Worm (Caenorhabditis elegans) whole organism, L4 larva: ENCODE data around the gene Y37H2A.11.

Experiments used
- D1046.2 ChIP-seq: fragments of 200-800 bp; sonication (Bioruptor generic); IDR thresholded peaks from 2 replicates; pipeline ENCODE4 v1.3.6; 2022; ENCODE audit warnings: missing genetic modification characterization, missing compliant biosample characterization
- F44E2.7 ChIP-seq: fragments of 200-800 bp; sonication (Bioruptor generic); IDR thresholded peaks from 2 replicates; pipeline ENCODE4 v2.1.2; 2022; ENCODE audit warnings: missing genetic modification characterization, missing compliant biosample characterization
- F49E8.2 ChIP-seq: sonication (generic microtip); optimal IDR thresholded peaks from 2 replicates; lab custom pipeline; 2016; ENCODE audit warnings: missing compliant biosample characterization, mild to moderate bottlenecking, missing genetic modification characterization, borderline replicate concordance
- Y48G9A.11 ChIP-seq: fragments of 200-800 bp; sonication (Bioruptor generic); IDR thresholded peaks from 2 replicates; pipeline ENCODE4 v1.3.6; 2022; ENCODE audit warnings: missing genetic modification reagents, missing genetic modification characterization, missing compliant biosample characterization
- Y5F2A.4 ChIP-seq: fragments of 200-800 bp; sonication (Bioruptor generic); optimal IDR thresholded peaks from 2 replicates; lab custom pipeline; 2018; ENCODE audit warnings: mild to moderate bottlenecking, missing genetic modification characterization, missing compliant biosample characterization
- Y75B8A.6 ChIP-seq: fragments of 200-800 bp; sonication (Bioruptor generic); IDR thresholded peaks from 2 replicates; pipeline ENCODE4 v1.3.6; 2022; ENCODE audit warnings: missing genetic modification reagents, missing genetic modification characterization, missing compliant biosample characterization
- ZK337.2 ChIP-seq: fragments of 200-800 bp; sonication (Bioruptor generic); IDR thresholded peaks from 2 replicates; pipeline ENCODE4 v1.3.6; 2022; ENCODE audit warnings: missing genetic modification reagents, missing genetic modification characterization, missing compliant biosample characterization
- aha-1 ChIP-seq: fragments of 150-350 bp; peaks from one replicate; lab custom pipeline; 2014; ENCODE audit warnings: missing biosample characterization, missing genetic modification characterization
- ama-1 ChIP-seq: fragments of 150-350 bp; optimal IDR thresholded peaks from 2 replicates; lab custom pipeline; 2014; ENCODE audit warnings: inconsistent platforms, mixed read lengths
- ceh-28 ChIP-seq: fragments of 150-350 bp; optimal IDR thresholded peaks from 2 replicates; lab custom pipeline; 2014; ENCODE audit warnings: missing biosample characterization, missing genetic modification reagents, missing genetic modification characterization
- egl-27 ChIP-seq: sonication (generic microtip); optimal IDR thresholded peaks from 3 replicates; lab custom pipeline; 2017; ENCODE audit warnings: missing biosample characterization, missing genetic modification reagents, missing genetic modification characterization
- egl-43 ChIP-seq: fragments of 200-800 bp; sonication (Bioruptor generic); IDR thresholded peaks from 2 replicates; pipeline ENCODE4 v1.3.6; 2022; ENCODE audit warnings: missing genetic modification reagents, missing genetic modification characterization, missing compliant biosample characterization
- fkh-10 ChIP-seq: fragments of 150-350 bp; optimal IDR thresholded peaks from 2 replicates; lab custom pipeline; 2014; ENCODE audit warnings: missing biosample characterization, missing genetic modification reagents, missing genetic modification characterization
- fos-1 ChIP-seq: fragments of 150-350 bp; optimal IDR thresholded peaks from 2 replicates; lab custom pipeline; 2014; ENCODE audit warnings: missing biosample characterization, missing genetic modification characterization
- gei-8 ChIP-seq: fragments of 200-800 bp; sonication (Bioruptor generic); optimal IDR thresholded peaks from 2 replicates; lab custom pipeline; 2018; ENCODE audit warnings: mild to moderate bottlenecking, missing genetic modification characterization, missing compliant biosample characterization
- hlh-30 ChIP-seq: sonication (generic microtip); optimal IDR thresholded peaks from 2 replicates; lab custom pipeline; 2017; ENCODE audit warnings: antibody characterized with exemption, mild to moderate bottlenecking, missing genetic modification characterization, missing compliant biosample characterization; ENCODE audit not compliant: insufficient read depth
- jun-1 ChIP-seq: fragments of 150-350 bp; optimal IDR thresholded peaks from 2 replicates; lab custom pipeline; 2014; ENCODE audit warnings: missing biosample characterization, missing genetic modification reagents, missing genetic modification characterization
- lim-7 ChIP-seq: fragments of 200-800 bp; sonication (Bioruptor generic); IDR thresholded peaks from 2 replicates; pipeline ENCODE4 v1.3.6; 2022; ENCODE audit warnings: missing genetic modification characterization, missing compliant biosample characterization
- lin-1 ChIP-seq: fragments of 200-800 bp; sonication (Bioruptor generic); IDR thresholded peaks from 2 replicates; pipeline ENCODE4 v1.3.6; 2022; ENCODE audit warnings: missing genetic modification reagents, missing genetic modification characterization, missing compliant biosample characterization
- lin-39 ChIP-seq: fragments of 150-350 bp; optimal IDR thresholded peaks from 2 replicates; lab custom pipeline; 2014; ENCODE audit warnings: missing biosample characterization, missing genetic modification reagents, missing genetic modification characterization
- mdl-1 ChIP-seq, 2 experiments: fragments of 150-350 bp in 1 of 2; sonication (generic microtip) in 1 of 2; optimal IDR thresholded peaks; 2 replicates each; lab custom pipeline; 2014 to 2017; ENCODE audit warnings: missing biosample characterization in 2 of 2, missing genetic modification characterization in 2 of 2
- mep-1 ChIP-seq: fragments of 150-350 bp; sonication (generic microtip); optimal IDR thresholded peaks from 3 replicates; lab custom pipeline; 2014; ENCODE audit warnings: missing biosample characterization, missing genetic modification characterization
- nhr-10 ChIP-seq: fragments of 150-350 bp; optimal IDR thresholded peaks from 2 replicates; lab custom pipeline; 2014; ENCODE audit warnings: missing biosample characterization, missing genetic modification characterization
- pha-4 ChIP-seq, 2 experiments: fragments of 150-350 bp in 1 of 2; fragments of 200-800 bp in 1 of 2; sonication (Bioruptor generic) in 1 of 2; IDR thresholded peaks in 1 of 2; optimal IDR thresholded peaks in 1 of 2; 2 replicates each; pipeline versions ENCODE4 v1.3.6 to Lab custom; 2014 to 2022; ENCODE audit warnings: missing genetic modification characterization in 2 of 2, missing genetic modification reagents in 2 of 2, missing biosample characterization in 1 of 2, missing compliant biosample characterization in 1 of 2
- snpc-1.2 ChIP-seq: fragments of 200-800 bp; sonication (Bioruptor generic); IDR thresholded peaks from 2 replicates; pipeline ENCODE4 v1.3.6; 2022; ENCODE audit warnings: missing genetic modification reagents, missing genetic modification characterization, missing compliant biosample characterization
- tra-1 ChIP-seq: fragments of 200-800 bp; sonication (Bioruptor generic); IDR thresholded peaks from 2 replicates; pipeline ENCODE4 v1.3.6; 2022; ENCODE audit warnings: missing genetic modification reagents, missing genetic modification characterization, missing compliant biosample characterization
- unc-62 ChIP-seq, 3 experiments: fragments of 150-350 bp in 1 of 3; sonication (generic microtip); optimal IDR thresholded peaks in 2 of 3; peaks in 1 of 3; 1 replicate in 1 of 3; 2 replicates in 2 of 3; lab custom pipeline; 2014 to 2017; ENCODE audit warnings: missing biosample characterization in 3 of 3, missing genetic modification characterization in 3 of 3, missing genetic modification reagents in 3 of 3, missing genotype in 1 of 3
- vab-7 ChIP-seq: fragments of 200-800 bp; sonication (Bioruptor generic); IDR thresholded peaks from 2 replicates; pipeline ENCODE4 v1.3.6; 2022; ENCODE audit warnings: missing genetic modification reagents, missing genetic modification characterization, missing compliant biosample characterization
- zip-11 ChIP-seq: fragments of 200-800 bp; sonication (Bioruptor generic); IDR thresholded peaks from 2 replicates; pipeline ENCODE4 v1.3.6; 2022; ENCODE audit warnings: missing genetic modification characterization, missing compliant biosample characterization
- zip-2 ChIP-seq: fragments of 150-350 bp; optimal IDR thresholded peaks from 2 replicates; lab custom pipeline; 2014; ENCODE audit warnings: missing biosample characterization, missing genetic modification characterization
- ztf-11 ChIP-seq: fragments of 150-350 bp; optimal IDR thresholded peaks from 2 replicates; lab custom pipeline; 2014; ENCODE audit warnings: missing biosample characterization, missing genetic modification characterization

Gene Y37H2A.11

DNA sequence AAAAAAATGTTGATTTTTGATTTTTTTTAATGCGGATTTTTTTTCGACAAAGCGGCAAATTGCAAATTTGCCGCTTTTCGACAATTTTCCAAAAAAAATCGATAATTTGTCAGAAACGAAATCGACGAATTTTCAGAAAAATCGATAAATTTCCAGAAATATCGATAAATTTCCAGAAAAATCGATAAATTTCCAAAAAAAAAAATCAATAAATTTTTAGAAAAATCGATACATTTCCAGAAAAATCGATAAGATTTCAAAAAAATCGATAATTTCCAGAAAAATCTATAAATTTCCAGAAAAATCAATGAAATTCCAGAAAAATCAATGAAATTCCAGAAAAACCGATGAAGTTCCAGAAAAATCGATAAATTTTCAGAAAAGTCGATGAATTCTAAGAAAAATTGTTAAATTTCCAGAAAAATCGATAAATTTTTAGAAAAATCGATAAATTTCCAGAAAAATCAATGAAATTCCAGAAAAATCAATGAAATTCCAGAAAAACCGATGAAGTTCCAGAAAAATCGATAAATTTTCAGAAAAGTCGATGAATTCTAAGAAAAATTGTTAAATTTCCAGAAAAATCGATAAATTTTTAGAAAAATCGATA, 11.5 kb upstream of the Y37H2A.11 start:
- peak; percentile 76 for TF ChIP-seq ceh-28 (tag; lab: Kevin White, UChicago)

- TF ChIP-seq vab-7 (GFP tag; lab: Robert Waterston, UW) (no peak), unc-62 (GFP tag; optimal IDR thresholded peaks at IDR 0.05 in 1 of 2; lab: Kevin White, UChicago) (peak in 1 of 2 experiments; percentile 21), unc-62 (tag; optimal IDR thresholded peaks at IDR 0.05; lab: Kevin White, UChicago) (no peak), nhr-10 (tag; lab: Kevin White, UChicago) (no peak)
Observed at ce11 chrV:18131049-18131448, 10.2 kb upstream of the Y37H2A.11 start, which contains the start of gene Y37H2A.12. Gene Y37H2A.12 (minus strand): TSS chrV:18131129.

- TF ChIP-seq gei-8 (GFP tag; lab: Kevin White, UChicago), result no peak
- no peak for TF ChIP-seq mep-1 (tag; lab: Kevin White, UChicago)
- TF ChIP-seq hlh-30 (tag; lab: Kevin White, UChicago), result no peak
- TF ChIP-seq fos-1, result no peak
- no peak for TF ChIP-seq jun-1 (tag; lab: Kevin White, UChicago)
- no peak for TF ChIP-seq lin-1 (GFP tag; lab: Robert Waterston, UW)
- no peak for TF ChIP-seq zip-11 (GFP tag; lab: Robert Waterston, UW)
- TF ChIP-seq D1046.2, result no peak
- TF ChIP-seq ceh-28 (tag; lab: Kevin White, UChicago), result no peak
- no peak for TF ChIP-seq lim-7
- TF ChIP-seq Y75B8A.6 (GFP tag; lab: Robert Waterston, UW), result no peak
Observed at ce11 chrV:18133177-18133576, 8.1 kb upstream of the Y37H2A.11 start, which contains the start of gene Y37H2A.18. Gene Y37H2A.18 (minus strand): TSS chrV:18133277.

ce11 chrV:18134378-18134777, 6.9 kb upstream of the Y37H2A.11 start, which contains the start of gene Y37H2A.7:
Gene Y37H2A.7 (minus strand): TSS chrV:18134478.
- no peak for TF ChIP-seq fkh-10 (GFP tag; lab: Kevin White, UChicago)
- peak; percentile 50 for TF ChIP-seq aha-1 (tag; lab: Kevin White, UChicago)
- TF ChIP-seq, all 104 proteins: peak for 1

DNA sequence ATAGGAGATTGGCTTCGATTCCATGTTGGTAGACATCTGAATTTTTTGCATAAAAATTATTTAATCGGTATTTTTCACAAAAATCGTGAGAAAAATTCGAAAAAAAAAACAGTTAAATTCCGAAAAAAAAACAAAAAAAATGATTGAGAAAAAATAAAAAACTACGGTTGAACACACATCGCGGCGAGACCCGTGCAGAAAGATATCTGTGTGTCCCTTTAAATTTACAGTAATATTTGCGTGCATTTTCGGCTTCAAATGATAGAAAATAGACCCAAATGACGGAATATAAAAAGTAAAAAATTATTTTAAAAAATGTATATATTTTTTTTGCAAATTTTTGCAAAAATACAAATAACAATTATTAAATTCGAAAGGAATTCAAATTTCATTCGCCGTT, 3.6 kb upstream of the Y37H2A.11 start:
- no peak for TF ChIP-seq snpc-1.2 (GFP tag; lab: Robert Waterston, UW)
- no peak for TF ChIP-seq mdl-1 (tag; optimal IDR thresholded peaks at IDR 0.05; lab: Kevin White, UChicago)
- no peak for TF ChIP-seq Y48G9A.11 (GFP tag; lab: Robert Waterston, UW)
- no peak for TF ChIP-seq ama-1 (lab: Kevin White, UChicago)
- TF ChIP-seq tra-1 (GFP tag; lab: Robert Waterston, UW), result no peak
- no peak for TF ChIP-seq F49E8.2 (tag; lab: Kevin White, UChicago)
- TF ChIP-seq ZK337.2 (GFP tag; lab: Robert Waterston, UW), result no peak
- TF ChIP-seq egl-27 (tag; lab: Kevin White, UChicago), result no peak
- TF ChIP-seq pha-4 (GFP tag; IDR thresholded peaks at IDR 0.05; lab: Robert Waterston, UW), result no peak
- no peak for TF ChIP-seq pha-4 (tag; optimal IDR thresholded peaks at IDR 0.05; lab: Kevin White, UChicago)
- no peak for TF ChIP-seq F44E2.7 (GFP tag; lab: Robert Waterston, UW)
- no peak for TF ChIP-seq ztf-11 (tag; lab: Kevin White, UChicago)
- no peak for TF ChIP-seq lin-39 (tag; lab: Kevin White, UChicago)
- no peak for TF ChIP-seq egl-43
- TF ChIP-seq zip-2 (tag; lab: Kevin White, UChicago), result no peak
- TF ChIP-seq fkh-10 (GFP tag; lab: Kevin White, UChicago), result no peak
- TF ChIP-seq Y5F2A.4 (GFP tag; lab: Kevin White, UChicago), result no peak
- TF ChIP-seq, all 104 proteins: peak for 0
